Fruit fly (Drosophila melanogaster): Measurements from ENCODE around the gene Vps16B.

DNA sequence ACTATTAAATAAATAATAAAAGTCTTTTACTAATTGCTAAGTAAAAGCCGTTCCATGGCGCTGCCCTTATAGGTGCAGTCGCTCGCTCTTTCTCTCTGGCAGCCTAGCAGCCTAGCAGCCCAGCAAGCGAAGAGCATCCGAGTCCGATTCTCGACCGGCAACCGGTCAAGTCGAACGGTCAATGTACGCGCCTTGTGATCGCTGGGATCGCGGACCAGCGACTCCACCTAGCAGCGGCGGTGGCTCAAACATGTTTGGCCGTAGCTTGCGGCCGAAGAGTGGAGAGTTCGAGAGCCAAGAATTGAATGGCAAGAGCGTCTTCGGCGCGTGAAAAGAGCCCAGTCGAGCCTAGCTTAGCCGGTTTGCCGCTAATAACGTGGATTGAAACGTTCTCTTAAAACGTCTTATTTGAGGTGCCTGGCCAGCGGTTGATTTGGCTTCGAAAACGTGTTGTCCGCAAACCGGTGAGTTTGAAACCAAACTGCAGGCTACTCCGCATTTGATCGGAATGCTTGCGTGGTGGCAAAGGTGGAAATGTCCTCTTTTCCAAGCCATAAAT lies 13.1 kb upstream of the Vps16B start:
- TF ChIP-seq CG1024 (GFP tag; IDR thresholded peaks at IDR 0.05), result no peak
- TF ChIP-seq kni (GFP tag; optimal IDR thresholded peaks at IDR 0.05), result no peak
- TF ChIP-seq Hsf (GFP tag; optimal IDR thresholded peaks at IDR 0.05), result no peak
- TF ChIP-seq CG17328 (GFP tag; IDR thresholded peaks at IDR 0.05), result no peak
- no peak for TF ChIP-seq E2f2 (GFP tag; IDR thresholded peaks at IDR 0.05)
- no peak for TF ChIP-seq run (tag; optimal IDR thresholded peaks at IDR 0.05)
- TF ChIP-seq dpn (GFP tag; optimal IDR thresholded peaks at IDR 0.05), result no peak
- no peak for TF ChIP-seq Ets65A (GFP tag)
- TF ChIP-seq CG15073 (GFP tag; optimal IDR thresholded peaks at IDR 0.05), result no peak
- TF ChIP-seq bbx (GFP tag; IDR thresholded peaks at IDR 0.05; ENCODE audit: partially characterized antibody), result no peak
- TF ChIP-seq Hr39 (optimal IDR thresholded peaks at IDR 0.05), result no peak
- no peak for TF ChIP-seq Atf-2 (GFP tag; optimal IDR thresholded peaks at IDR 0.05)
- TF ChIP-seq CG7556 (GFP tag; optimal IDR thresholded peaks at IDR 0.05), result no peak
- no peak for TF ChIP-seq sqz (GFP tag; optimal IDR thresholded peaks at IDR 0.05)

All from whole organism, embryonic.